Comparison of ENCODE assay signal across 2 worm cellular contexts in the genomic region with DNA sequence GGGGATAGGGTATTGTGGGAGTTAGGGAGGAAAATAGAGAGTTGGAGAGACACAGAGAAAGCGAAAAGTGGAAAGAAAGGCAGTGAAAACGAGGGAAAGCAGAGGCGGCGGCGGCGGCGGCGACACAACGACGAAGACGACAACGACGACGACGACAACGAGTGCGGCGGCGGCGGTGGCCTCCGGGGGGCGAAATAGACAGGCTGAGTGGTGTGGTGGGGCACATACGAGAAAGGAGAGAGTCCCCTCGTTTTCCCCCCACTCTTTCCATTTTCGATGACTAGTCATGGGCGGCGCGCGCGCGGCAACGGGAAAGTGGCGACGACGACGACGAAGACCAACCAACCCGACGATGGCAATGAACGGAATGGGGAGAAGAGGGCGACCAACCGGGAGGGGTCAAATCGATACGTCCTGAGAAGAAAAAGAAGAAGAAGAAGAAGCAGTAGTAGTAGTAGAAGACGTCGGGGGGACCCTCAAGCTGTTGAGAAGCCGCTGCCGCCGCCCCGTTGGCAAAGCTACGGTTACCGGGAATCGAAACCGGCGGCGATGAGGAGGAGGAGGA.
TF ChIP-seq lines count a peak whose summit lies in the region.

No protein-coding gene starts in this region.

TF ChIP-seq in whole organism, L4 larva, 104 proteins besides CTCF, POLR2A, EP300 and RAD21 (continued from another document):
- TF ChIP-seq rbr-2 (tag; optimal IDR thresholded peaks at IDR 0.05; lab: Kevin White, UChicago) (peak; percentile 81), lin-39 (tag; optimal IDR thresholded peaks at IDR 0.05; lab: Kevin White, UChicago) (no peak), hif-1 (tag; optimal IDR thresholded peaks at IDR 0.05; lab: Kevin White, UChicago) (peak in 1 of 2 experiments; percentile 50), nhr-25 (tag; optimal IDR thresholded peaks at IDR 0.05; lab: Kevin White, UChicago; ENCODE audit: borderline replicate concordance, insufficient read depth) (no peak), aha-1 (tag; lab: Kevin White, UChicago) (peak; percentile 98), T20F7.1 (GFP tag; optimal IDR thresholded peaks at IDR 0.05; lab: Kevin White, UChicago) (no peak), nhr-237 (tag; optimal IDR thresholded peaks at IDR 0.05; lab: Kevin White, UChicago) (no peak), lim-7 (GFP tag; IDR thresholded peaks at IDR 0.05; lab: Robert Waterston, UW) (0 out of 2 replicates have a peak, but pooled peaks have one; percentile 26), ceh-62 (tag; optimal IDR thresholded peaks at IDR 0.05; lab: Kevin White, UChicago) (no peak), duxl-1 (tag; optimal IDR thresholded peaks at IDR 0.05; lab: Kevin White, UChicago; ENCODE audit: poor library complexity) (no peak), ceh-28 (tag; optimal IDR thresholded peaks at IDR 0.05; lab: Kevin White, UChicago) (peak; percentile 15), ztf-7 (tag; optimal IDR thresholded peaks at IDR 0.05; lab: Kevin White, UChicago) (no peak), pha-4 (GFP tag; IDR thresholded peaks at IDR 0.05; lab: Robert Waterston, UW) (0 out of 2 replicates have a peak, but pooled peaks have one; percentile 32), pha-4 (tag; optimal IDR thresholded peaks at IDR 0.05; lab: Kevin White, UChicago) (no peak), lin-38 (GFP tag; IDR thresholded peaks at IDR 0.05; lab: Robert Waterston, UW) (peak; percentile 18; the same call in 1 of the 2 replicates), madf-9 (GFP tag; conservative IDR thresholded peaks at IDR 0.05; lab: Robert Waterston, UW) (0 out of 2 replicates have a peak, but pooled peaks have one; percentile 29), F37D6.2 (tag; optimal IDR thresholded peaks at IDR 0.05; lab: Kevin White, UChicago) (peak; percentile 57)

TF ChIP-seq in whole organism, late embryonic, 69 proteins besides CTCF, POLR2A, EP300 and RAD21 (continued from another document):
- TF ChIP-seq ceh-18 (tag; optimal IDR thresholded peaks at IDR 0.05; lab: Kevin White, UChicago) (peak; percentile 54), ets-4 (tag; optimal IDR thresholded peaks at IDR 0.05; lab: Kevin White, UChicago) (no peak), tbx-7 (tag; optimal IDR thresholded peaks at IDR 0.05; lab: Kevin White, UChicago) (no peak), ceh-34 (tag; optimal IDR thresholded peaks at IDR 0.05; lab: Kevin White, UChicago) (peak; percentile 76), ceh-30 (tag; optimal IDR thresholded peaks at IDR 0.05; lab: Kevin White, UChicago) (no peak), pax-1 (tag; optimal IDR thresholded peaks at IDR 0.05; lab: Kevin White, UChicago) (no peak), pros-1 (tag; optimal IDR thresholded peaks at IDR 0.05; lab: Kevin White, UChicago) (peak; percentile 27), ceh-2 (tag; optimal IDR thresholded peaks at IDR 0.05; lab: Kevin White, UChicago) (peak; percentile 20), ttx-3 (tag; optimal IDR thresholded peaks at IDR 0.05; lab: Kevin White, UChicago) (no peak), Y22D7AL.16 (tag; optimal IDR thresholded peaks at IDR 0.05; lab: Kevin White, UChicago) (no peak), ceh-45 (GFP tag; IDR thresholded peaks at IDR 0.05; lab: Robert Waterston, UW) (no peak), hlh-15 (tag; optimal IDR thresholded peaks at IDR 0.05; lab: Kevin White, UChicago) (no peak), rnt-1 (tag; optimal IDR thresholded peaks at IDR 0.05; lab: Kevin White, UChicago) (no peak), gmeb-2 (tag; optimal IDR thresholded peaks at IDR 0.05; lab: Kevin White, UChicago) (no peak), nhr-232 (tag; optimal IDR thresholded peaks at IDR 0.05; lab: Kevin White, UChicago) (no peak), lim-6 (tag; optimal IDR thresholded peaks at IDR 0.05; lab: Kevin White, UChicago) (no peak), ceh-24 (tag; optimal IDR thresholded peaks at IDR 0.05; lab: Kevin White, UChicago) (no peak), madf-2 (tag; optimal IDR thresholded peaks at IDR 0.05; lab: Kevin White, UChicago) (no peak), ceh-14 (tag; optimal IDR thresholded peaks at IDR 0.05; lab: Kevin White, UChicago) (peak; percentile 71), syd-9 (tag; optimal IDR thresholded peaks at IDR 0.05; lab: Kevin White, UChicago) (peak; percentile 40), npax-4 (tag; optimal IDR thresholded peaks at IDR 0.05; lab: Kevin White, UChicago) (no peak), lin-11 (tag; optimal IDR thresholded peaks at IDR 0.05; lab: Kevin White, UChicago) (no peak), C08G9.2 (tag; optimal IDR thresholded peaks at IDR 0.05; lab: Kevin White, UChicago) (peak; percentile 59), ama-1 (optimal IDR thresholded peaks at IDR 0.05; lab: Kevin White, UChicago) (no peak), nhr-11 (tag; optimal IDR thresholded peaks at IDR 0.05; lab: Kevin White, UChicago) (no peak), F13H6.1 (tag; optimal IDR thresholded peaks at IDR 0.05; lab: Kevin White, UChicago) (no peak), ceh-48 (tag; optimal IDR thresholded peaks at IDR 0.05; lab: Kevin White, UChicago) (peak; percentile 57), fkh-6 (tag; optimal IDR thresholded peaks at IDR 0.05; lab: Kevin White, UChicago) (no peak), elt-4 (tag; optimal IDR thresholded peaks at IDR 0.05; lab: Kevin White, UChicago) (no peak), zip-5 (tag; optimal IDR thresholded peaks at IDR 0.05; lab: Kevin White, UChicago) (no peak), hlh-13 (GFP tag; optimal IDR thresholded peaks at IDR 0.05; lab: Kevin White, UChicago) (no peak), mec-3 (tag; optimal IDR thresholded peaks at IDR 0.05; lab: Kevin White, UChicago; ENCODE audit: borderline replicate concordance) (no peak), dmd-4 (tag; optimal IDR thresholded peaks at IDR 0.05; lab: Kevin White, UChicago; ENCODE audit: borderline replicate concordance) (peak; percentile 37), fax-1 (tag; optimal IDR thresholded peaks at IDR 0.05; lab: Kevin White, UChicago) (no peak), ref-2 (tag; optimal IDR thresholded peaks at IDR 0.05; lab: Kevin White, UChicago) (peak; percentile 36), hlh-30 (tag; optimal IDR thresholded peaks at IDR 0.05; lab: Kevin White, UChicago; ENCODE audit: insufficient read depth) (no peak), ahr-1 (tag; optimal IDR thresholded peaks at IDR 0.05; lab: Kevin White, UChicago) (no peak), pha-4 (tag; optimal IDR thresholded peaks at IDR 0.05; lab: Kevin White, UChicago) (no peak), nfya-1 (tag; optimal IDR thresholded peaks at IDR 0.05; lab: Kevin White, UChicago) (peak; percentile 43), unc-55 (GFP tag; optimal IDR thresholded peaks at IDR 0.05; lab: Kevin White, UChicago) (no peak), pag-3 (tag; optimal IDR thresholded peaks at IDR 0.05; lab: Kevin White, UChicago; ENCODE audit: borderline replicate concordance) (no peak), ceh-22 (tag; optimal IDR thresholded peaks at IDR 0.05; lab: Kevin White, UChicago) (no peak), K09A11.1 (tag; optimal IDR thresholded peaks at IDR 0.05; lab: Kevin White, UChicago; ENCODE audit: insufficient read depth) (no peak)
